Fruit fly (Drosophila melanogaster) whole organism, embryonic: Measurements from ENCODE around the gene ND-MNLL.

Source experiments
- Atf6 ChIP-seq: fragments of 200-800 bp; sonication (Bioruptor generic); IDR thresholded peaks from 2 replicates; pipeline ENCODE4 v1.3.6; 2022; ENCODE audit warnings: missing biosample characterization, missing genetic modification characterization
- Bteb2 ChIP-seq: fragments of 200-800 bp; sonication (Bioruptor generic); optimal IDR thresholded peaks from 2 replicates; lab custom pipeline; 2016; ENCODE audit warnings: missing biosample characterization, missing genetic modification characterization
- C15 ChIP-seq: fragments of 200-800 bp; sonication (Bioruptor generic); IDR thresholded peaks from 3 replicates; pipeline ENCODE4 v1.3.6; 2022; ENCODE audit warnings: missing biosample characterization, missing genetic modification characterization
- CG1024 ChIP-seq: fragments of 200-800 bp; sonication (Bioruptor generic); IDR thresholded peaks from 2 replicates; pipeline ENCODE4 v1.3.6; 2022; ENCODE audit warnings: missing biosample characterization, missing genetic modification characterization
- CG11456 ChIP-seq: fragments of 200-800 bp; sonication (Bioruptor generic); IDR thresholded peaks from 3 replicates; pipeline ENCODE4 v1.3.6; 2022; ENCODE audit warnings: missing biosample characterization, missing genetic modification characterization
- CG12155 ChIP-seq: fragments of 200-800 bp; sonication (Bioruptor generic); optimal IDR thresholded peaks from 3 replicates; lab custom pipeline; 2016; ENCODE audit warnings: missing biosample characterization, missing genetic modification characterization
- CG13624 ChIP-seq: fragments of 200-800 bp; sonication (Bioruptor generic); optimal IDR thresholded peaks from 2 replicates; lab custom pipeline; 2016; ENCODE audit warnings: missing biosample characterization, missing genetic modification characterization
- CG15073 ChIP-seq: fragments of 200-800 bp; sonication (Bioruptor generic); optimal IDR thresholded peaks from 2 replicates; lab custom pipeline; 2016; ENCODE audit warnings: missing biosample characterization, missing genetic modification characterization
- CG17359 ChIP-seq: fragments of 200-800 bp; sonication (Bioruptor generic); optimal IDR thresholded peaks from 3 replicates; lab custom pipeline; 2018; ENCODE audit warnings: missing biosample characterization, mild to moderate bottlenecking, missing genetic modification characterization, moderate library complexity
- CG2678 ChIP-seq: fragments of 200-800 bp; sonication (Bioruptor generic); optimal IDR thresholded peaks from 3 replicates; lab custom pipeline; 2019; ENCODE audit warnings: missing biosample characterization, mild to moderate bottlenecking, missing genetic modification characterization, moderate library complexity
- CG30431 ChIP-seq: fragments of 200-800 bp; sonication (Bioruptor generic); optimal IDR thresholded peaks from 2 replicates; lab custom pipeline; 2017; ENCODE audit warnings: missing biosample characterization, missing genetic modification characterization
- CG31365 ChIP-seq: fragments of 200-800 bp; sonication (Bioruptor generic); optimal IDR thresholded peaks from 2 replicates; lab custom pipeline; 2018; ENCODE audit warnings: missing biosample characterization, mild to moderate bottlenecking, missing genetic modification characterization
- CG34376 ChIP-seq: fragments of 200-800 bp; sonication (Bioruptor generic); optimal IDR thresholded peaks from 2 replicates; lab custom pipeline; 2018; ENCODE audit warnings: missing biosample characterization, mild to moderate bottlenecking, missing genetic modification characterization
- CG3847 ChIP-seq: fragments of 200-800 bp; sonication (Bioruptor generic); IDR thresholded peaks from 2 replicates; pipeline ENCODE4 v1.3.6; 2022; ENCODE audit warnings: missing biosample characterization, missing genetic modification characterization
- CG42726 ChIP-seq: fragments of 200-800 bp; sonication (Bioruptor generic); IDR thresholded peaks from 2 replicates; pipeline ENCODE4 v1.3.6; 2022; ENCODE audit warnings: missing biosample characterization, missing genetic modification characterization; ENCODE audit not compliant: partially characterized antibody
- CG4282 ChIP-seq: fragments of 200-800 bp; sonication (Bioruptor generic); optimal IDR thresholded peaks from 2 replicates; lab custom pipeline; 2016; ENCODE audit warnings: missing biosample characterization, missing genetic modification characterization
- CG4360 ChIP-seq: fragments of 200-800 bp; sonication (Bioruptor generic); IDR thresholded peaks from 2 replicates; pipeline ENCODE4 v1.3.6; 2022; ENCODE audit warnings: missing biosample characterization, missing genetic modification characterization
- CG43689 ChIP-seq: fragments of 200-800 bp; sonication (Bioruptor generic); IDR thresholded peaks from 2 replicates; pipeline ENCODE4 v1.3.6; 2022; ENCODE audit warnings: missing biosample characterization, missing genetic modification characterization
- CG4424 ChIP-seq: fragments of 200-800 bp; sonication (Bioruptor generic); optimal IDR thresholded peaks from 3 replicates; lab custom pipeline; 2016; ENCODE audit warnings: missing biosample characterization, missing genetic modification characterization
- CG6813 ChIP-seq: fragments of 200-800 bp; sonication (Bioruptor generic); optimal IDR thresholded peaks from 2 replicates; lab custom pipeline; 2017; ENCODE audit warnings: missing biosample characterization, missing genetic modification characterization, mild to moderate bottlenecking, moderate library complexity, missing genetic modification reagents
- CG8924 ChIP-seq: fragments of 200-800 bp; optimal IDR thresholded peaks from 3 replicates; lab custom pipeline; 2019; ENCODE audit warnings: missing biosample characterization, mild to moderate bottlenecking, missing genetic modification characterization, moderate library complexity
- CG9437 ChIP-seq: fragments of 200-800 bp; sonication (Bioruptor generic); optimal IDR thresholded peaks from 2 replicates; lab custom pipeline; 2018; ENCODE audit warnings: missing biosample characterization, mild to moderate bottlenecking, missing genetic modification characterization
- CG9727 ChIP-seq: fragments of 200-800 bp; sonication (Bioruptor generic); optimal IDR thresholded peaks from 3 replicates; lab custom pipeline; 2017; ENCODE audit warnings: missing biosample characterization, mild to moderate bottlenecking, missing genetic modification characterization
- Camta ChIP-seq: fragments of 200-800 bp; sonication (Bioruptor generic); optimal IDR thresholded peaks from 2 replicates; lab custom pipeline; 2016; ENCODE audit warnings: missing biosample characterization, missing genetic modification characterization
- Dp ChIP-seq: fragments of 200-800 bp; sonication (Bioruptor generic); optimal IDR thresholded peaks from 2 replicates; lab custom pipeline; 2018; ENCODE audit warnings: missing biosample characterization, mild to moderate bottlenecking, missing genetic modification characterization, moderate library complexity
- Dref ChIP-seq: fragments of 200-800 bp; sonication (Bioruptor generic); IDR thresholded peaks from 2 replicates; pipeline ENCODE4 v1.3.6; 2022; ENCODE audit warnings: missing biosample characterization, missing genetic modification characterization
- Eip74EF ChIP-seq, 2 experiments: fragments of 200-800 bp in 1 of 2; fragments of >200 bp in 1 of 2; sonication (Bioruptor generic) in 1 of 2; optimal IDR thresholded peaks; 2 replicates each; lab custom pipeline; 2017 to 2019; ENCODE audit warnings: missing biosample characterization in 2 of 2, missing genetic modification characterization in 2 of 2, mild to moderate bottlenecking in 1 of 2, moderate library complexity in 1 of 2
- Ets65A ChIP-seq: fragments of 200-800 bp; sonication (Bioruptor generic); peaks from one replicate; lab custom pipeline; 2016; ENCODE audit warnings: missing biosample characterization, missing genetic modification characterization
- GATAe ChIP-seq: fragments of 200-800 bp; sonication (Bioruptor generic); conservative IDR thresholded peaks from 2 replicates; pipeline ENCODE4 v1.3.6; 2022; ENCODE audit warnings: missing biosample characterization, missing genetic modification characterization
- Hr3 ChIP-seq: fragments of 200-800 bp; sonication (Bioruptor generic); optimal IDR thresholded peaks from 3 replicates; lab custom pipeline; 2016; ENCODE audit warnings: missing biosample characterization, missing genetic modification characterization
- Lpt ChIP-seq: fragments of >200 bp; optimal IDR thresholded peaks from 2 replicates; lab custom pipeline; 2018; ENCODE audit warnings: missing biosample characterization, missing genetic modification characterization
- Neu2 ChIP-seq: fragments of 200-800 bp; sonication (Bioruptor generic); optimal IDR thresholded peaks from 3 replicates; lab custom pipeline; 2016; ENCODE audit warnings: missing biosample characterization, missing genetic modification characterization, borderline replicate concordance
- Pdp1 ChIP-seq, 2 experiments: fragments of 200-800 bp; sonication (Bioruptor generic); optimal IDR thresholded peaks; 3 replicates each; lab custom pipeline; 2016; ENCODE audit warnings: missing biosample characterization in 2 of 2, missing genetic modification characterization in 2 of 2, mild to moderate bottlenecking in 1 of 2, moderate library complexity in 1 of 2
- Tbp ChIP-seq: fragments of >200 bp; optimal IDR thresholded peaks from 2 replicates; lab custom pipeline; 2018; ENCODE audit warnings: missing biosample characterization, missing genetic modification characterization
- Trl ChIP-seq, 3 experiments: fragments of >200 bp in 2 of 3; fragments of 200-800 bp in 1 of 3; sonication (Bioruptor generic) in 1 of 3; optimal IDR thresholded peaks; 2 replicates in 1 of 3; 3 replicates in 2 of 3; lab custom pipeline; 2016 to 2017; ENCODE audit warnings: missing biosample characterization in 1 of 3, missing genetic modification characterization in 1 of 3
- Xrp1 ChIP-seq: fragments of 200-800 bp; sonication (Bioruptor generic); IDR thresholded peaks from 2 replicates; pipeline ENCODE4 v1.3.6; 2022; ENCODE audit warnings: missing biosample characterization, missing genetic modification characterization
- dimm ChIP-seq: fragments of 200-800 bp; sonication (Bioruptor generic); IDR thresholded peaks from 2 replicates; pipeline ENCODE4 v1.3.6; 2022; ENCODE audit warnings: missing biosample characterization, missing genetic modification characterization
- dm ChIP-seq: fragments of 200-800 bp; sonication (Bioruptor generic); optimal IDR thresholded peaks from 3 replicates; lab custom pipeline; 2016; ENCODE audit warnings: missing biosample characterization, missing genetic modification characterization
- dmrt11E ChIP-seq: fragments of 200-800 bp; sonication (Bioruptor generic); optimal IDR thresholded peaks from 3 replicates; lab custom pipeline; 2018; ENCODE audit warnings: missing biosample characterization, mild to moderate bottlenecking, missing genetic modification characterization, moderate library complexity
- knrl ChIP-seq: fragments of 200-800 bp; sonication (Bioruptor generic); IDR thresholded peaks from 3 replicates; pipeline ENCODE4 v1.3.6; 2022; ENCODE audit warnings: missing biosample characterization, missing genetic modification characterization; ENCODE audit not compliant: partially characterized antibody
- sim ChIP-seq: fragments of 200-800 bp; sonication (Bioruptor generic); IDR thresholded peaks from 2 replicates; pipeline ENCODE4 v1.3.6; 2022; ENCODE audit warnings: missing biosample characterization, missing genetic modification characterization
- sqz ChIP-seq: fragments of 200-800 bp; sonication (Bioruptor generic); optimal IDR thresholded peaks from 3 replicates; lab custom pipeline; 2018; ENCODE audit warnings: missing biosample characterization, mild to moderate bottlenecking, missing genetic modification characterization
- tll ChIP-seq, 2 experiments: fragments of 200-800 bp in 1 of 2; fragments of >200 bp in 1 of 2; sonication (Bioruptor generic) in 1 of 2; optimal IDR thresholded peaks; 2 replicates each; lab custom pipeline; 2017 to 2019; ENCODE audit warnings: missing biosample characterization in 2 of 2, missing genetic modification characterization in 2 of 2, mild to moderate bottlenecking in 1 of 2, moderate library complexity in 1 of 2
- ttk ChIP-seq: fragments of 200-800 bp; sonication (Bioruptor generic); IDR thresholded peaks from 2 replicates; pipeline ENCODE4 v2.1.2; 2022; ENCODE audit warnings: missing biosample characterization, missing genetic modification characterization
- vfl ChIP-seq: fragments of 200-800 bp; sonication (Bioruptor generic); optimal IDR thresholded peaks from 2 replicates; lab custom pipeline; 2016; ENCODE audit warnings: missing biosample characterization, missing genetic modification characterization
- vvl ChIP-seq: fragments of 200-800 bp; sonication (Bioruptor generic); IDR thresholded peaks from 2 replicates; pipeline ENCODE4 v1.3.6; 2022; ENCODE audit warnings: missing biosample characterization, missing genetic modification characterization
- z ChIP-seq: fragments of 200-800 bp; sonication (Bioruptor generic); IDR thresholded peaks from 3 replicates; pipeline ENCODE4 v1.3.6; 2022; ENCODE audit warnings: missing biosample characterization, missing genetic modification characterization
- zen ChIP-seq: fragments of 200-800 bp; sonication (Bioruptor generic); optimal IDR thresholded peaks from 3 replicates; lab custom pipeline; 2018; ENCODE audit warnings: missing biosample characterization, mild to moderate bottlenecking, missing genetic modification characterization, moderate library complexity

ND-MNLL gene

DNA sequence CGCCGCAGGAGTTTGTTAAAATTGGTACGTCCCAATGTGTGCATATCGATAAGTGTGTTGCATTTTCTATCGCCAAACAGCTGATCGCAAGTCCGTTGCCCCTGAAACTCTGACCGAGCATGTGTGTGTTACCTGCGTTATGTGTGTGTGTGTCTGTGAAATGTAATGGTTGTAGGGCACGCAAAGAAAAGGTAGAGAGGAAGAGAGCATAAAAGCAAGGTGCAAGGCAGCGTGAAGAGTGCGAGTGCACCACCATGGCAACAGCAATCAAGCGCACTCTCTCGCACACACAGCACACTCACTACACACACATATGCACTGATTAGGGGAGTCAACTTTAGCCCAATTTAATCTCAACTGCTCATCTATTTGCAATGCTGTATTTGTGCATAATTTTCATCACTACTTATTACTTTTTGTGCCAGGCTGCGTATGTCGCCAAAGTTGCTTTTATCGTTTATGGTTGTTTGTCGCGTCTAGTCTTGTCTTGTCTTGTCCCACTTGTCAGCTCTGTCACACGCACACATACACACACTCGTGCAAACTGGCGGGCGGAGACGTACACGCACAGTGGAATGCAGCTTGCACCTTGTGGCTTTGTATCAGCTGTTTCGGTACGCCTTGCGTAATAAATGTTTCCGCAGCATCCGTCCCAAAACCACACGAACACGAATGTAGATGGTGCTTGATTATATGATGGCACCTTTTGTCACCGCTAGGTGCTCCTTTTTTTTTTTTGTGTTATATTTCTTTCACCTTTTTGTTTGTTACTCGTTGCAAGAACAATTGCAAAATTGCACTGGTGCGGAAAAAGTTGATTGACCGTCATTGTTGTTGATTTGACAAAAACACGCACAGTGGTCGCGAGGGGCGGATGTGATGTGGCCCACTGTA is 44.2 kb upstream of the ND-MNLL start (continued):
- TF ChIP-seq Hr3 (peak; percentile 80), CG42726 (no peak), CG34376 (GFP tag; lab: Kevin White, UChicago) (no peak), Ets65A (GFP tag; lab: Kevin White, UChicago) (peak; percentile 98), Pdp1 (GFP tag; optimal IDR thresholded peaks at IDR 0.05; lab: Kevin White, UChicago) (peak; percentile 81 to 92), Tbp (GFP tag; lab: Kevin White, UChicago) (no peak), CG6813 (peak; percentile 64), Dref (GFP tag; lab: Robert Waterston, UW) (peak; percentile 14; the same call in 1 of the 2 replicates), CG3847 (peak; percentile 38; the same call in 1 of the 2 replicates), dimm (GFP tag; lab: Robert Waterston, UW) (peak; percentile 21; the same call in 1 of the 2 replicates), Eip74EF (GFP tag; optimal IDR thresholded peaks at IDR 0.05; lab: Kevin White, UChicago) (peak in 1 of 2 experiments; percentile 75), sqz (GFP tag; lab: Kevin White, UChicago) (peak; percentile 82), dmrt11E (tag; lab: Kevin White, UChicago) (peak; percentile 86), zen (tag; lab: Kevin White, UChicago) (peak; percentile 54), CG43689 (GFP tag; lab: Robert Waterston, UW) (no peak), Bteb2 (no peak), CG31365 (tag; lab: Kevin White, UChicago) (peak; percentile 2), CG12155 (GFP tag; lab: Kevin White, UChicago) (peak; percentile 58), Camta (GFP tag; lab: Kevin White, UChicago) (peak; percentile 89), GATAe (no peak), knrl (GFP tag; lab: Robert Waterston, UW) (no peak), dm (GFP tag; lab: Kevin White, UChicago) (peak; percentile 72), Trl (optimal IDR thresholded peaks at IDR 0.05; lab: Kevin White, UChicago) (peak in 1 of 2 experiments; percentile 61), Trl (GFP tag; optimal IDR thresholded peaks at IDR 0.05; lab: Kevin White, UChicago) (peak; percentile 76), CG2678 (tag; lab: Kevin White, UChicago) (peak; percentile 87), CG4424 (peak; percentile 87), CG9437 (GFP tag; lab: Kevin White, UChicago) (peak; percentile 87), CG1024 (GFP tag; lab: Robert Waterston, UW) (0 out of 2 replicates have a peak, but pooled peaks have one; percentile 42), CG4360 (GFP tag; lab: Robert Waterston, UW) (no peak), Xrp1 (GFP tag; lab: Robert Waterston, UW) (peak; percentile 80), tll (GFP tag; optimal IDR thresholded peaks at IDR 0.05; lab: Kevin White, UChicago) (peak; percentile 63 to 74), vfl (GFP tag; lab: Kevin White, UChicago) (peak; percentile 44), ttk (GFP tag; lab: Robert Waterston, UW) (peak; percentile 80), CG9727 (GFP tag; lab: Kevin White, UChicago) (peak; percentile 89), Lpt (no peak), CG15073 (GFP tag; lab: Kevin White, UChicago) (peak; percentile 2), CG4282 (GFP tag; lab: Kevin White, UChicago) (peak; percentile 80), CG30431 (GFP tag; lab: Kevin White, UChicago) (peak; percentile 86), CG8924 (tag; lab: Kevin White, UChicago) (peak; percentile 77), CG13624 (GFP tag; lab: Kevin White, UChicago) (peak; percentile 25), z (GFP tag; lab: Robert Waterston, UW) (no peak), Neu2 (peak; percentile 11), C15 (no peak; the same call in 2 of the 3 replicates), CG17359 (peak; percentile 77), sim (GFP tag; lab: Robert Waterston, UW) (no peak), Atf6 (GFP tag; lab: Robert Waterston, UW) (peak; percentile 23; the same call in 1 of the 2 replicates), CG11456 (GFP tag; lab: Robert Waterston, UW) (peak; percentile 33; the same call in 1 of the 3 replicates), vvl (GFP tag; lab: Robert Waterston, UW) (peak; percentile 73), Dp (no peak)
